Worm (Caenorhabditis elegans): ENCODE results near the gene nspc-12.
"Not testable (repeated sequence)": the region's sequence is repeated elsewhere in the genome, so short reads cannot be mapped to it uniquely, and the experiment has no call there.

nspc-12 gene

DNA sequence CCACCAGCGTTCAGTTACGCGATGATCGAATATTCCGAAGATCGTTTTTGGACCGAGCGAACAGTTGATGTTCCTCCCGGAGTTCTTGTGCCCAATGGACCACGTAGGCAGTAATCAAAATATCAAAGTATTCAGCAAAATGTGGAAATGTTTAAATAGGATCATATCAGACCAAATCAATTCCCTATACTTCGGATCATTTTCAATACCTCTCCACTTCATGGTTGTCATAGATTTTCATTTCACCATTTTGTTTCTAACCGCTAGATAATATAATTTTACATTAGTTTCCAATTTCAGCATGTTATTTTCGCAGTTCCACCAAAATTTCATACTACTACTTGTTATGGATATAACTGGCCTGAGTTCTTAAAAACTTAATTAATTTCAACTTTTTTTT lies 38.9 kb downstream of the nspc-12 start:
- TF ChIP-seq elt-2 (tag; optimal IDR thresholded peaks at IDR 0.05) (no peak), ztf-11 (tag; optimal IDR thresholded peaks at IDR 0.05) (no peak), nhr-12 (tag; optimal IDR thresholded peaks at IDR 0.05) (no peak)

DNA sequence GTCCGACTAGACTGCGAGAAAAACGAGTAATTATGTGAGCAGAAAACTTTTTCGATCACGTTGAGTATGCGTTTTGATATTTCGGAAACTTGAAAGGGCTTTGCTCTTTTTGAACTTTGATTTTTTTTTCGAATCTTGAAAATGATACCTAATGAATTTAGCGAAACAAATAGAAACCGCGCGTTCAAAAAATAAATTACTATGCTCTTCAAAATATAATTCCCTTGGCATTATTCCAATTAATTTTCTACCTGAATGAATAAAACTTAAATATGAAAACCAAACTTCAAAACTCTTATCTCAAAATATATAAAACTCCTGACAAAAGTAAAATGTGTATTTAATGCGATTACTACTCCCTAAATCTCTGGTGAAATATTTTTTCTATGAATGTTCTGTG lies 41.2 kb downstream of the nspc-12 start, which contains the start of gene xtr-2:
xtr-2 (plus strand) TSS at position 301 of the 400 bp plus-strand sequence.
- TF ChIP-seq nhr-237 (tag; optimal IDR thresholded peaks at IDR 0.05): no peak
- TF ChIP-seq elt-3 (tag; optimal IDR thresholded peaks at IDR 0.05): no peak
- no peak for TF ChIP-seq pqm-1 (tag; optimal IDR thresholded peaks at IDR 0.05)
- no peak for TF ChIP-seq mdl-1 (tag; optimal IDR thresholded peaks at IDR 0.05)
- TF ChIP-seq ama-1 (optimal IDR thresholded peaks at IDR 0.05): no peak
- TF ChIP-seq jun-1 (tag; optimal IDR thresholded peaks at IDR 0.05): no peak
- no peak for TF ChIP-seq ceh-28 (tag; optimal IDR thresholded peaks at IDR 0.05)
- no peak for TF ChIP-seq daf-12 (tag; optimal IDR thresholded peaks at IDR 0.05)
- no peak for TF ChIP-seq egl-27 (tag; optimal IDR thresholded peaks at IDR 0.05)
- no peak for TF ChIP-seq eor-1 (tag; optimal IDR thresholded peaks at IDR 0.05)
- TF ChIP-seq nhr-25 (tag; optimal IDR thresholded peaks at IDR 0.05): no peak
- TF ChIP-seq lin-39 (tag; optimal IDR thresholded peaks at IDR 0.05): no peak

DNA sequence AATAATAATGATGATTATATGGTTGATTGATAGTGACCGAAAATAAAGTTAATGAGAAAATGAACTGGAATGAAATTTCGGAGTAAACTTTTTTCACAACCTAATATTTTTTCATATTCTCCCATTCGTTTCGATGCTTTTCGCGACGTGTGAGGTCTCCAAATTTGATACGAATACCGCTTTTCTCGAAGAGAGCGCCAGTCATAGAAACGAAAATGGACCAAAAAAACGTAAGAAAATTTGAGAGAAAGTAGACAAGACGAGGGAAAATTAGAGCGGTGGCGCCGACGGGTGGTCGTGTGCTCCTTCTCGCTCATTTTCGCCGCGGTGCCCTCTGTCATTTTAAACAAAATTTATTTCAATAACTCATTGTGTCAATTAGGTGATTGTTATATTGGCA lies 42.1 kb downstream of the nspc-12 start:
- no peak for TF ChIP-seq ceh-28 (tag; optimal IDR thresholded peaks at IDR 0.05)
- no peak for TF ChIP-seq ztf-11 (tag; optimal IDR thresholded peaks at IDR 0.05)
- TF ChIP-seq hmg-11 (tag; optimal IDR thresholded peaks at IDR 0.05): no peak
- no peak for TF ChIP-seq skn-1 (tag; optimal IDR thresholded peaks at IDR 0.05)
- TF ChIP-seq lin-39 (tag; optimal IDR thresholded peaks at IDR 0.05): no peak
- TF ChIP-seq jun-1 (tag; optimal IDR thresholded peaks at IDR 0.05): no peak
- TF ChIP-seq mdl-1 (tag; optimal IDR thresholded peaks at IDR 0.05): no peak
- TF ChIP-seq eor-1 (tag; optimal IDR thresholded peaks at IDR 0.05): no peak
- TF ChIP-seq R02D3.7 (tag; optimal IDR thresholded peaks at IDR 0.05): no peak
- no peak for TF ChIP-seq unc-39 (tag; optimal IDR thresholded peaks at IDR 0.05)

DNA sequence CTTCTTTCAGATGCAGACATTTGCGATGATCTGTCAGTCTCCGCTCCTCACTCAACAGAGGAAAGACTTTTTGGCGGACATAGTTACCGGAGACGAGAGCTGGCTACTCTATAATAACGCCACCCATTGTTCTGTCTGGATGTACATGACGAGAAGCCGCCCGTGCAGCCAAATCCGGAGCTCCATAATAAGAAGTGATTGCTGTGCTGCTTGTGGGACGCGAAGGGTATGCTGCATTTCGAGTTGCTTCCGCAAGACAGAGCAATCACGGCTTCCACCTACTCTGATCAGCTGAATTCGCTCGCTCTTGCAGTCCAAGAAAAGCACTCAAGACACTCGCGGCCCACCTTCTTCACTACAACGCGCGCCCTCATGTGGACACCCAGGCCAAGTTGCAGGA lies 42.7 kb downstream of the nspc-12 start:
- TF ChIP-seq ama-1 (optimal IDR thresholded peaks at IDR 0.05) (no peak), ceh-16 (tag; optimal IDR thresholded peaks at IDR 0.05) (no peak), nhr-28 (tag; optimal IDR thresholded peaks at IDR 0.05) (no peak), egl-27 (tag; optimal IDR thresholded peaks at IDR 0.05) (no peak), fkh-2 (tag; optimal IDR thresholded peaks at IDR 0.05) (no peak), pqm-1 (tag; optimal IDR thresholded peaks at IDR 0.05) (no peak), nhr-76 (tag; optimal IDR thresholded peaks at IDR 0.05) (no peak), elt-1 (tag; optimal IDR thresholded peaks at IDR 0.05) (no peak), zag-1 (tag; optimal IDR thresholded peaks at IDR 0.05) (no peak), nfya-1 (tag; optimal IDR thresholded peaks at IDR 0.05; ENCODE audit: insufficient read depth) (no peak), daf-12 (tag; optimal IDR thresholded peaks at IDR 0.05) (no peak), ceh-9 (tag; optimal IDR thresholded peaks at IDR 0.05) (no peak), nhr-23 (tag; optimal IDR thresholded peaks at IDR 0.05) (no peak), nhr-25 (tag; optimal IDR thresholded peaks at IDR 0.05) (no peak), lin-39 (tag; optimal IDR thresholded peaks at IDR 0.05) (no peak), skn-1 (tag; optimal IDR thresholded peaks at IDR 0.05) (no peak)

DNA sequence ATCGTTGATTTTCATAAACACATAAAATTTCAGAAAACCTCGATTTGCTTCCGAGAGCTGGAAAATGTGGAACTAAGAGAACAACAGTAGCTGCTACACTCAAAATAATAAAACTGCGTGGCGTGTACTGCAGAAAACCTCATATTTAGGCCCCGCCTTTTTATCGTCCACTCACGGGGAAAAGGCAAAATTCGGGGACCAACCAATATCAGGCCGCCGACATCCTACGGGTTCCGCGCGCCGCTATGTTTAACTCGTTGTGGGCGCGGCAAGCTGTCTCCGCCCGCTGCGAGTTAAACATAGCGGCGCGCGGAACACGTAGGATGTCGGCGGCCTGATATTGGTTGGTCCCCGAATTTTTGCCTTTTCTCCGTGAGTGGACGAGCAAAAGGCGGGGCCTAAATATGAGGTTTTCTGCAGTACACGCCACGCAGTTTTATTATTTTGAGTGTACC lies 48.4 kb downstream of the nspc-12 start, which contains the start of gene F17A2.16:
F17A2.16 (plus strand) TSS at position 405 of the 455 bp plus-strand sequence.
- TF ChIP-seq unc-62 (GFP tag; optimal IDR thresholded peaks at IDR 0.05); elt-2 (tag; optimal IDR thresholded peaks at IDR 0.05); nhr-67 (tag; optimal IDR thresholded peaks at IDR 0.05): not testable (repeated sequence)

DNA sequence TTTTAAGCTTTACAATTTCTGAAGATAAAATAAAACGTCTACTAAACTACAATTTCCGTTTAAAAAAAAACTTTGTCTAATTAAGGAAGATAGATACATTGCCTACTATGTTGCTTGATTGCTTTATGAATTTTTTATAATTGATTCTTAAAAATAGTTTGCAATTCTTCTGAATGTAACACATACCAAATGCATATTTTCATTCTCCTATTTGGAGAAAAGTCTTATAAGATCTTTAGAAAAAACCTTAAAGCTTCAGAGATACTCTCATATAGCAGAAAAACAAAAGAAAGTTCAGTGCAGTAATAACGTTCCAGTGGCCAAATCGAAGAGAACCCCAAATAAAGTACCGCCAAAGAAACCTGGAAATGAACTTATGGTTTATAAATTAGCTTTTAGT lies 49.9 kb downstream of the nspc-12 start, which contains the start of gene phf-32:
phf-32 (plus strand) TSS at position 301 of the 400 bp plus-strand sequence.
- no peak for TF ChIP-seq fkh-2 (tag; optimal IDR thresholded peaks at IDR 0.05)
